Fruit fly (Drosophila melanogaster) whole organism, embryonic: ENCODE results near the gene Hmt4-20.
A peak's percentile ranks its signal among the peaks of the same experiment; 100 is the strongest.

Experiments
- CG10366 ChIP-seq: fragments of 200-800 bp; sonication (Bioruptor generic); IDR thresholded peaks from 2 replicates; pipeline ENCODE4 v1.3.6; 2022; ENCODE audit warnings: missing biosample characterization, missing genetic modification characterization
- CG11696 ChIP-seq: fragments of 200-800 bp; sonication (Bioruptor generic); IDR thresholded peaks from 2 replicates; pipeline ENCODE4 v1.3.6; 2022; ENCODE audit warnings: missing biosample characterization, missing genetic modification characterization
- CG12236 ChIP-seq: fragments of 200-800 bp; sonication (Bioruptor generic); optimal IDR thresholded peaks from 2 replicates; lab custom pipeline; 2016; ENCODE audit warnings: missing biosample characterization, missing genetic modification characterization
- CG12391 ChIP-seq: fragments of 200-800 bp; sonication (Bioruptor generic); optimal IDR thresholded peaks from 3 replicates; lab custom pipeline; 2018; ENCODE audit warnings: missing biosample characterization, mild to moderate bottlenecking, missing genetic modification characterization, moderate library complexity
- CG13624 ChIP-seq: fragments of 200-800 bp; sonication (Bioruptor generic); optimal IDR thresholded peaks from 2 replicates; lab custom pipeline; 2016; ENCODE audit warnings: missing biosample characterization, missing genetic modification characterization
- CG14441 ChIP-seq: fragments of 200-800 bp; sonication (Bioruptor generic); IDR thresholded peaks from 2 replicates; pipeline ENCODE4 v1.3.6; 2022; ENCODE audit warnings: missing biosample characterization, missing genetic modification characterization
- CG16779 ChIP-seq: fragments of 200-800 bp; sonication (Bioruptor generic); IDR thresholded peaks from 2 replicates; pipeline ENCODE4 v1.3.6; 2022; ENCODE audit warnings: missing biosample characterization, missing genetic modification characterization
- CG17361 ChIP-seq: fragments of 200-800 bp; sonication (Bioruptor generic); IDR thresholded peaks from 3 replicates; pipeline ENCODE4 v1.3.6; 2022; ENCODE audit warnings: missing biosample characterization, missing genetic modification characterization
- CG17912 ChIP-seq: fragments of 200-800 bp; sonication (Bioruptor generic); optimal IDR thresholded peaks from 2 replicates; lab custom pipeline; 2018; ENCODE audit warnings: missing biosample characterization, mild to moderate bottlenecking, missing genetic modification characterization
- CG31388 ChIP-seq: fragments of 200-800 bp; sonication (Bioruptor generic); optimal IDR thresholded peaks from 2 replicates; lab custom pipeline; 2016; ENCODE audit warnings: missing biosample characterization, missing genetic modification characterization
- CG3995 ChIP-seq: fragments of 200-800 bp; sonication (Bioruptor generic); optimal IDR thresholded peaks from 3 replicates; lab custom pipeline; 2016; ENCODE audit warnings: missing biosample characterization, missing genetic modification characterization
- CG7745 ChIP-seq: fragments of 200-800 bp; sonication (Bioruptor generic); optimal IDR thresholded peaks from 2 replicates; lab custom pipeline; 2018; ENCODE audit warnings: missing biosample characterization, mild to moderate bottlenecking, missing genetic modification characterization, moderate library complexity
- CG7987 ChIP-seq: fragments of 200-800 bp; sonication (Bioruptor generic); optimal IDR thresholded peaks from 2 replicates; lab custom pipeline; 2018; ENCODE audit warnings: missing biosample characterization, mild to moderate bottlenecking, missing genetic modification characterization, moderate library complexity
- CG8359 ChIP-seq: fragments of 200-800 bp; sonication (Bioruptor generic); optimal IDR thresholded peaks from 2 replicates; lab custom pipeline; 2017; ENCODE audit warnings: missing biosample characterization, mild to moderate bottlenecking, missing genetic modification characterization, borderline replicate concordance
- CG8388 ChIP-seq: fragments of 200-800 bp; sonication (Bioruptor generic); optimal IDR thresholded peaks from 2 replicates; lab custom pipeline; 2019; ENCODE audit warnings: missing biosample characterization, mild to moderate bottlenecking, missing genetic modification characterization, moderate library complexity
- CTCF ChIP-seq: fragments of 200-800 bp; sonication (Bioruptor generic); optimal IDR thresholded peaks from 2 replicates; lab custom pipeline; 2017; ENCODE audit warnings: missing biosample characterization, mild to moderate bottlenecking, missing genetic modification characterization, moderate library complexity
- Camta ChIP-seq: fragments of 200-800 bp; sonication (Bioruptor generic); optimal IDR thresholded peaks from 2 replicates; lab custom pipeline; 2016; ENCODE audit warnings: missing biosample characterization, missing genetic modification characterization
- Deaf1 ChIP-seq: fragments of 200-800 bp; optimal IDR thresholded peaks from 3 replicates; lab custom pipeline; 2019; ENCODE audit warnings: missing biosample characterization, mild to moderate bottlenecking, missing genetic modification characterization, moderate library complexity
- ERR ChIP-seq: fragments of 200-800 bp; sonication (Bioruptor generic); optimal IDR thresholded peaks from 2 replicates; lab custom pipeline; 2016; ENCODE audit warnings: missing biosample characterization, missing genetic modification characterization
- Gsc ChIP-seq: fragments of 200-800 bp; sonication (Bioruptor generic); IDR thresholded peaks from 2 replicates; pipeline ENCODE4 v1.3.6; 2022; ENCODE audit warnings: missing biosample characterization, missing genetic modification characterization
- H15 ChIP-seq: fragments of 200-800 bp; sonication (Bioruptor generic); IDR thresholded peaks from 3 replicates; pipeline ENCODE4 v1.3.6; 2022; ENCODE audit warnings: missing biosample characterization, missing genetic modification characterization
- Hmr ChIP-seq: fragments of 200-800 bp; sonication (Bioruptor generic); optimal IDR thresholded peaks from 3 replicates; lab custom pipeline; 2017; ENCODE audit warnings: mild to moderate bottlenecking, missing biosample characterization, missing genetic modification reagents, missing genetic modification characterization
- Hr3 ChIP-seq: fragments of 200-800 bp; sonication (Bioruptor generic); optimal IDR thresholded peaks from 3 replicates; lab custom pipeline; 2016; ENCODE audit warnings: missing biosample characterization, missing genetic modification characterization
- MBD-R2 ChIP-seq: fragments of 200-800 bp; sonication (Bioruptor generic); IDR thresholded peaks from 2 replicates; pipeline ENCODE4 v1.3.6; 2022; ENCODE audit warnings: missing biosample characterization, missing genetic modification characterization
- Med ChIP-seq: fragments of 200-800 bp; sonication (Bioruptor generic); peaks from one replicate; lab custom pipeline; 2016; ENCODE audit warnings: missing biosample characterization, missing genetic modification characterization, mild to moderate bottlenecking, inconsistent platforms, moderate library complexity
- Ptx1 ChIP-seq: fragments of 200-800 bp; sonication (Bioruptor generic); IDR thresholded peaks from 2 replicates; pipeline ENCODE4 v1.3.6; 2022; ENCODE audit warnings: missing biosample characterization, missing genetic modification characterization
- Rfx ChIP-seq: fragments of 200-800 bp; sonication (Bioruptor generic); IDR thresholded peaks from 2 replicates; pipeline ENCODE4 v1.3.6; 2022; ENCODE audit warnings: missing biosample characterization, missing genetic modification characterization
- Sry-δ ChIP-seq: fragments of 200-800 bp; sonication (Bioruptor generic); optimal IDR thresholded peaks from 2 replicates; lab custom pipeline; 2016; ENCODE audit warnings: missing biosample characterization, missing genetic modification characterization
- Vsx1 ChIP-seq: fragments of 200-800 bp; sonication (Bioruptor generic); optimal IDR thresholded peaks from 2 replicates; lab custom pipeline; 2017; ENCODE audit warnings: missing biosample characterization, mild to moderate bottlenecking, missing genetic modification characterization, missing genetic modification reagents
- ac ChIP-seq: fragments of 200-800 bp; sonication (Bioruptor generic); optimal IDR thresholded peaks from 3 replicates; lab custom pipeline; 2017; ENCODE audit warnings: missing biosample characterization, mild to moderate bottlenecking, missing genetic modification characterization
- ase ChIP-seq: fragments of 200-800 bp; sonication (Bioruptor generic); IDR thresholded peaks from 3 replicates; pipeline ENCODE4 v1.3.6; 2022; ENCODE audit warnings: missing biosample characterization, missing genetic modification characterization
- dan ChIP-seq: fragments of 200-800 bp; sonication (Bioruptor generic); IDR thresholded peaks from 2 replicates; pipeline ENCODE4 v1.3.6; 2022; ENCODE audit warnings: missing biosample characterization, missing genetic modification characterization
- emc ChIP-seq: fragments of 200-800 bp; sonication (Bioruptor generic); optimal IDR thresholded peaks from 2 replicates; lab custom pipeline; 2016; ENCODE audit warnings: missing biosample characterization, missing genetic modification characterization
- esg ChIP-seq: fragments of 200-800 bp; sonication (Bioruptor generic); conservative IDR thresholded peaks from 2 replicates; pipeline ENCODE4 v1.3.6; 2022; ENCODE audit warnings: missing biosample characterization, missing genetic modification characterization
- fd102C ChIP-seq: fragments of 200-800 bp; sonication (Bioruptor generic); optimal IDR thresholded peaks from 2 replicates; lab custom pipeline; 2018; ENCODE audit warnings: missing biosample characterization, mild to moderate bottlenecking, missing genetic modification characterization, moderate library complexity
- fd96Cb ChIP-seq: fragments of 200-800 bp; sonication (Bioruptor generic); optimal IDR thresholded peaks from 2 replicates; lab custom pipeline; 2018; ENCODE audit warnings: missing biosample characterization, mild to moderate bottlenecking, missing genetic modification characterization, moderate library complexity
- gcm2 ChIP-seq: fragments of 200-800 bp; sonication (Bioruptor generic); optimal IDR thresholded peaks from 2 replicates; lab custom pipeline; 2016; ENCODE audit warnings: missing biosample characterization, missing genetic modification characterization
- gem ChIP-seq: fragments of 200-800 bp; sonication (Bioruptor generic); optimal IDR thresholded peaks from 2 replicates; lab custom pipeline; 2019; ENCODE audit warnings: missing biosample characterization, mild to moderate bottlenecking, missing genetic modification characterization, moderate library complexity
- lab ChIP-seq: fragments of 200-800 bp; sonication (Bioruptor generic); optimal IDR thresholded peaks from 3 replicates; lab custom pipeline; 2017; ENCODE audit warnings: missing biosample characterization, missing genetic modification characterization, mild to moderate bottlenecking, moderate library complexity, missing genetic modification reagents
- lmd ChIP-seq: fragments of 200-800 bp; sonication (Bioruptor generic); IDR thresholded peaks from 2 replicates; pipeline ENCODE4 v1.3.6; 2022; ENCODE audit warnings: missing biosample characterization, missing genetic modification characterization
- lov ChIP-seq, 2 experiments: fragments of 200-800 bp in 1 of 2; fragments of >200 bp in 1 of 2; sonication (Bioruptor generic) in 1 of 2; IDR thresholded peaks in 1 of 2; optimal IDR thresholded peaks in 1 of 2; 2 replicates in 1 of 2; 3 replicates in 1 of 2; pipeline versions ENCODE4 v1.3.6 to Lab custom; 2017 to 2022; ENCODE audit warnings: missing biosample characterization in 1 of 2, missing genetic modification characterization in 1 of 2
- mam ChIP-seq: fragments of 200-800 bp; sonication (Bioruptor generic); optimal IDR thresholded peaks from 3 replicates; lab custom pipeline; 2016; ENCODE audit warnings: missing biosample characterization, missing genetic modification characterization
- nerfin-1 ChIP-seq: fragments of 200-800 bp; sonication (Bioruptor generic); optimal IDR thresholded peaks from 3 replicates; lab custom pipeline; 2019; ENCODE audit warnings: missing biosample characterization, mild to moderate bottlenecking, missing genetic modification characterization, moderate library complexity
- odd ChIP-seq: fragments of 200-800 bp; sonication (Bioruptor generic); optimal IDR thresholded peaks from 2 replicates; lab custom pipeline; 2017; ENCODE audit warnings: missing biosample characterization, mild to moderate bottlenecking, missing genetic modification characterization
- pho ChIP-seq: fragments of 200-800 bp; sonication (Bioruptor generic); optimal IDR thresholded peaks from 2 replicates; lab custom pipeline; 2016; ENCODE audit warnings: missing biosample characterization, missing genetic modification characterization
- phol ChIP-seq: fragments of 200-800 bp; sonication (Bioruptor generic); optimal IDR thresholded peaks from 3 replicates; lab custom pipeline; 2018; ENCODE audit warnings: missing biosample characterization, mild to moderate bottlenecking, missing genetic modification characterization, moderate library complexity
- ssp ChIP-seq: fragments of 200-800 bp; sonication (Bioruptor generic); IDR thresholded peaks from 2 replicates; pipeline ENCODE4 v1.3.6; 2022; ENCODE audit warnings: missing biosample characterization, missing genetic modification characterization
- stwl ChIP-seq: fragments of 200-800 bp; sonication (Bioruptor generic); optimal IDR thresholded peaks from 3 replicates; lab custom pipeline; 2018; ENCODE audit warnings: missing biosample characterization, mild to moderate bottlenecking, missing genetic modification characterization, moderate library complexity
- vvl ChIP-seq: fragments of 200-800 bp; sonication (Bioruptor generic); IDR thresholded peaks from 2 replicates; pipeline ENCODE4 v1.3.6; 2022; ENCODE audit warnings: missing biosample characterization, missing genetic modification characterization
- yki ChIP-seq: fragments of >200 bp; optimal IDR thresholded peaks from 3 replicates; lab custom pipeline; 2018

Hmt4-20 gene

dm6 chrX:655492-656379, at the start of gene Hmt4-20, which contains the start of gene SkpA:
Hmt4-20 (minus strand) TSS chrX:656033.
SkpA (plus strand) TSS chrX:656114.
- TF ChIP-seq ERR (GFP tag; lab: Kevin White, UChicago) (no peak), CG3995 (GFP tag; lab: Kevin White, UChicago) (peak; percentile 9), lmd (GFP tag; lab: Robert Waterston, UW) (no peak), CG13624 (GFP tag; lab: Kevin White, UChicago) (peak; percentile 37), pho (GFP tag; lab: Kevin White, UChicago) (no peak), Vsx1 (GFP tag; lab: Kevin White, UChicago) (no peak), nerfin-1 (no peak), H15 (no peak), Hr3 (GFP tag; lab: Kevin White, UChicago) (no peak), lab (GFP tag; lab: Kevin White, UChicago) (no peak), CG17912 (GFP tag; lab: Kevin White, UChicago) (no peak), phol (peak; percentile 87), Ptx1 (no peak), CG16779 (no peak), CG11696 (GFP tag; lab: Robert Waterston, UW) (no peak), MBD-R2 (GFP tag; lab: Robert Waterston, UW) (no peak), emc (GFP tag; lab: Kevin White, UChicago) (no peak), CG12391 (tag; lab: Kevin White, UChicago) (no peak), odd (GFP tag; lab: Kevin White, UChicago) (no peak), Hmr (GFP tag; lab: Kevin White, UChicago) (peak; percentile 14), Gsc (no peak), vvl (GFP tag; lab: Robert Waterston, UW) (no peak), CG17361 (GFP tag; lab: Robert Waterston, UW) (peak; percentile 37; the same call in 2 of the 3 replicates), esg (GFP tag; lab: Robert Waterston, UW) (no peak), gem (peak; percentile 5), ssp (GFP tag; lab: Robert Waterston, UW) (no peak), fd96Cb (tag; lab: Kevin White, UChicago) (no peak), Deaf1 (no peak), CG12236 (GFP tag; lab: Kevin White, UChicago) (no peak), fd102C (GFP tag; lab: Kevin White, UChicago) (no peak), Sry-δ (GFP tag; lab: Kevin White, UChicago) (peak; percentile 99), ac (GFP tag; lab: Kevin White, UChicago) (no peak), yki (lab: Kevin White, UChicago) (peak; percentile 3), CG8388 (GFP tag; lab: Kevin White, UChicago) (no peak), CG8359 (GFP tag; lab: Kevin White, UChicago) (no peak), lov (optimal IDR thresholded peaks at IDR 0.05; lab: Kevin White, UChicago) (no peak), lov (GFP tag; IDR thresholded peaks at IDR 0.05; lab: Robert Waterston, UW) (no peak), CG7745 (tag; lab: Kevin White, UChicago) (no peak), mam (GFP tag; lab: Kevin White, UChicago) (peak; percentile 15), CG7987 (GFP tag; lab: Kevin White, UChicago) (no peak), gcm2 (GFP tag; lab: Kevin White, UChicago) (no peak), Camta (GFP tag; lab: Kevin White, UChicago) (no peak), Med (peak; percentile 48), Rfx (GFP tag; lab: Robert Waterston, UW) (no peak; the same call in 1 of the 2 replicates), ase (no peak), CG31388 (GFP tag; lab: Kevin White, UChicago) (no peak), CG10366 (GFP tag; lab: Robert Waterston, UW) (no peak), CTCF (GFP tag; lab: Kevin White, UChicago) (peak; percentile 53), stwl (tag; lab: Kevin White, UChicago) (peak; percentile 16), dan (no peak), CG14441 (GFP tag; lab: Robert Waterston, UW) (no peak)
